Worm (Caenorhabditis elegans): ENCODE results near the gene adm-2.

Gene adm-2

ce11 chrX:13665447-13665846 lies 22.3 kb upstream of the adm-2 start (continued):
- peak; percentile 98 for TF ChIP-seq ref-2 (tag; optimal IDR thresholded peaks at IDR 0.05)
- peak; percentile 88 for TF ChIP-seq nfya-1 (tag; optimal IDR thresholded peaks at IDR 0.05)
- peak; percentile 99 for TF ChIP-seq ceh-34 (tag; optimal IDR thresholded peaks at IDR 0.05)
- TF ChIP-seq che-1 (tag; optimal IDR thresholded peaks at IDR 0.05) = peak; percentile 97
- peak; percentile 98 for TF ChIP-seq ceh-2 (tag; optimal IDR thresholded peaks at IDR 0.05)
- peak; percentile 96 for TF ChIP-seq sdc-2 (tag; optimal IDR thresholded peaks at IDR 0.05)
- TF ChIP-seq pag-3 (tag; optimal IDR thresholded peaks at IDR 0.05; ENCODE audit: borderline replicate concordance) = peak; percentile 97
- TF ChIP-seq lin-11 (tag; optimal IDR thresholded peaks at IDR 0.05) = peak; percentile 95
- peak; percentile 97 for TF ChIP-seq C38D4.7 (GFP tag; optimal IDR thresholded peaks at IDR 0.05)
- peak; percentile 93 for TF ChIP-seq fkh-10 (GFP tag; optimal IDR thresholded peaks at IDR 0.05)
- TF ChIP-seq F13H6.1 (tag; optimal IDR thresholded peaks at IDR 0.05) = peak; percentile 97
- TF ChIP-seq Y22D7AL.16 (tag; optimal IDR thresholded peaks at IDR 0.05) = peak; percentile 98
- TF ChIP-seq K02D7.2 (tag; optimal IDR thresholded peaks at IDR 0.05) = peak; percentile 99
- TF ChIP-seq ceh-19 (GFP tag; optimal IDR thresholded peaks at IDR 0.05) = peak; percentile 98
- peak; percentile 98 for TF ChIP-seq hlh-13 (GFP tag; optimal IDR thresholded peaks at IDR 0.05)
- peak; percentile 98 for TF ChIP-seq rnt-1 (tag; optimal IDR thresholded peaks at IDR 0.05)
- TF ChIP-seq npax-4 (tag; optimal IDR thresholded peaks at IDR 0.05) = peak; percentile 97
- peak; percentile 99 for TF ChIP-seq gmeb-2 (tag; optimal IDR thresholded peaks at IDR 0.05)
- peak; percentile 93 for TF ChIP-seq K09A11.1 (tag; optimal IDR thresholded peaks at IDR 0.05; ENCODE audit: insufficient read depth)
- no peak for TF ChIP-seq pha-4 (tag; optimal IDR thresholded peaks at IDR 0.05)
- peak; percentile 98 for TF ChIP-seq ztf-16 (tag; optimal IDR thresholded peaks at IDR 0.05)
- peak; percentile 97 for TF ChIP-seq ahr-1 (tag; optimal IDR thresholded peaks at IDR 0.05)
- TF ChIP-seq ceh-31 (tag; optimal IDR thresholded peaks at IDR 0.05) = peak; percentile 96
- TF ChIP-seq ceh-30 (tag; optimal IDR thresholded peaks at IDR 0.05) = peak; percentile 99
- TF ChIP-seq unc-86 (tag; optimal IDR thresholded peaks at IDR 0.05) = peak; percentile 98
- peak; percentile 97 for TF ChIP-seq hlh-8 (tag; optimal IDR thresholded peaks at IDR 0.05)
- peak; percentile 80 for TF ChIP-seq pros-1 (tag; optimal IDR thresholded peaks at IDR 0.05)
- TF ChIP-seq sox-2 (GFP tag; IDR thresholded peaks at IDR 0.05) = peak; percentile 97
- peak; percentile 98 for TF ChIP-seq T23F11.4 (GFP tag; optimal IDR thresholded peaks at IDR 0.05)
- TF ChIP-seq ceh-45 (GFP tag; IDR thresholded peaks at IDR 0.05) = peak; percentile 98
- peak; percentile 95 for TF ChIP-seq lim-6 (tag; optimal IDR thresholded peaks at IDR 0.05)
- peak; percentile 98 for TF ChIP-seq tbx-2 (tag; optimal IDR thresholded peaks at IDR 0.05)
- peak; percentile 97 for TF ChIP-seq C08G9.2 (tag; optimal IDR thresholded peaks at IDR 0.05)
- TF ChIP-seq ceh-6 (GFP tag; optimal IDR thresholded peaks at IDR 0.05) = peak; percentile 99
- TF ChIP-seq ceh-22 (tag; optimal IDR thresholded peaks at IDR 0.05) = peak; percentile 82
- peak; percentile 98 for TF ChIP-seq madf-2 (tag; optimal IDR thresholded peaks at IDR 0.05)
- peak; percentile 98 for TF ChIP-seq nhr-232 (tag; optimal IDR thresholded peaks at IDR 0.05)
- TF ChIP-seq ets-4 (tag; optimal IDR thresholded peaks at IDR 0.05) = peak; percentile 93
- TF ChIP-seq pat-9 (tag; optimal IDR thresholded peaks at IDR 0.05) = peak; percentile 98
- TF ChIP-seq odd-2 (tag; optimal IDR thresholded peaks at IDR 0.05) = peak; percentile 85
- TF ChIP-seq fkh-6 (tag; optimal IDR thresholded peaks at IDR 0.05) = peak; percentile 97
- TF ChIP-seq pha-2 (tag; optimal IDR thresholded peaks at IDR 0.05) = peak; percentile 96
- TF ChIP-seq ama-1 (optimal IDR thresholded peaks at IDR 0.05) = no peak
- TF ChIP-seq elt-4 (tag; optimal IDR thresholded peaks at IDR 0.05) = peak; percentile 92
- TF ChIP-seq elt-2 (tag; optimal IDR thresholded peaks at IDR 0.05) = peak; percentile 99
- TF ChIP-seq pax-1 (tag; optimal IDR thresholded peaks at IDR 0.05) = no peak
- TF ChIP-seq hlh-6 (tag; optimal IDR thresholded peaks at IDR 0.05) = peak; percentile 99
- TF ChIP-seq zip-5 (tag; optimal IDR thresholded peaks at IDR 0.05) = peak; percentile 91
- no peak for TF ChIP-seq nhr-11 (tag; optimal IDR thresholded peaks at IDR 0.05)

Measured in whole organism, late embryonic.